Worm (Caenorhabditis elegans) whole organism, mixed stage, embryonic: ENCODE results near the gene rap-2.

Experiments
- M03D4.4 ChIP-seq: sonication (generic microtip); optimal IDR thresholded peaks from 2 replicates; lab custom pipeline; 2017; ENCODE audit warnings: mild to moderate bottlenecking, missing genetic modification characterization, missing compliant biosample characterization
- bed-3 ChIP-seq: fragments of 200-800 bp; sonication (Bioruptor generic); optimal IDR thresholded peaks from 3 replicates; lab custom pipeline; 2018; ENCODE audit warnings: mild to moderate bottlenecking, missing genetic modification characterization, moderate library complexity, missing compliant biosample characterization
- blmp-1 ChIP-seq: fragments of 150-350 bp; optimal IDR thresholded peaks from 2 replicates; lab custom pipeline; 2014; ENCODE audit warnings: missing biosample characterization, missing genetic modification characterization
- ceh-39 ChIP-seq: fragments of 150-350 bp; optimal IDR thresholded peaks from 2 replicates; lab custom pipeline; 2014; ENCODE audit warnings: missing biosample characterization, missing genetic modification characterization
- ceh-43 ChIP-seq: fragments of 200-800 bp; sonication (Bioruptor generic); optimal IDR thresholded peaks from 2 replicates; lab custom pipeline; 2018; ENCODE audit warnings: mild to moderate bottlenecking, missing genetic modification characterization, moderate library complexity, missing compliant biosample characterization
- ceh-83 ChIP-seq: fragments of 200-800 bp; sonication (Bioruptor generic); optimal IDR thresholded peaks from 2 replicates; lab custom pipeline; 2018; ENCODE audit warnings: mild to moderate bottlenecking, missing genetic modification characterization, missing compliant biosample characterization
- ces-1 ChIP-seq: fragments of 150-350 bp; optimal IDR thresholded peaks from 2 replicates; lab custom pipeline; 2014; ENCODE audit warnings: missing biosample characterization, missing genetic modification reagents, missing genetic modification characterization
- cnd-1 ChIP-seq: fragments of 200-800 bp; sonication (Bioruptor generic); optimal IDR thresholded peaks from 2 replicates; lab custom pipeline; 2018; ENCODE audit warnings: mild to moderate bottlenecking, missing genetic modification characterization, missing compliant biosample characterization
- drap-1 ChIP-seq: fragments of 200-800 bp; sonication (Bioruptor generic); optimal IDR thresholded peaks from 3 replicates; lab custom pipeline; 2018; ENCODE audit warnings: mild to moderate bottlenecking, missing genetic modification characterization, missing compliant biosample characterization
- elt-1 ChIP-seq: sonication (generic microtip); optimal IDR thresholded peaks from 2 replicates; lab custom pipeline; 2017; ENCODE audit warnings: missing genetic modification characterization, mild to moderate bottlenecking, missing compliant biosample characterization, antibody characterized with exemption, moderate library complexity, borderline replicate concordance; ENCODE audit not compliant: insufficient read depth
- elt-3 ChIP-seq: fragments of 150-350 bp; optimal IDR thresholded peaks from 2 replicates; lab custom pipeline; 2014; ENCODE audit warnings: missing biosample characterization, missing genetic modification characterization
- flh-1 ChIP-seq: fragments of 200-800 bp; sonication (Bioruptor generic); optimal IDR thresholded peaks from 2 replicates; lab custom pipeline; 2018; ENCODE audit warnings: mild to moderate bottlenecking, missing genetic modification characterization, moderate library complexity, missing compliant biosample characterization
- hlh-1 ChIP-seq: fragments of 150-350 bp; optimal IDR thresholded peaks from 2 replicates; lab custom pipeline; 2014; ENCODE audit warnings: missing biosample characterization, missing genetic modification reagents, missing genetic modification characterization
- lin-13 ChIP-seq: fragments of 150-350 bp; optimal IDR thresholded peaks from 2 replicates; lab custom pipeline; 2014; ENCODE audit warnings: missing biosample characterization, missing genetic modification characterization
- lin-32 ChIP-seq: fragments of 200-800 bp; sonication (Bioruptor generic); optimal IDR thresholded peaks from 2 replicates; lab custom pipeline; 2018; ENCODE audit warnings: mild to moderate bottlenecking, missing genetic modification characterization, missing compliant biosample characterization
- lsy-2 ChIP-seq: fragments of 150-350 bp; optimal IDR thresholded peaks from 2 replicates; lab custom pipeline; 2014; ENCODE audit warnings: missing biosample characterization, missing genetic modification characterization
- mab-5 ChIP-seq: fragments of 150-350 bp; optimal IDR thresholded peaks from 2 replicates; lab custom pipeline; 2014; ENCODE audit warnings: missing biosample characterization, missing genetic modification characterization
- mep-1 ChIP-seq: fragments of 150-350 bp; optimal IDR thresholded peaks from 2 replicates; lab custom pipeline; 2017; ENCODE audit warnings: missing biosample characterization, missing genetic modification reagents, missing genetic modification characterization, inconsistent platforms
- mls-2 ChIP-seq: sonication (generic microtip); optimal IDR thresholded peaks from 2 replicates; lab custom pipeline; 2016; ENCODE audit warnings: mild to moderate bottlenecking, missing genetic modification characterization, moderate library complexity, missing compliant biosample characterization
- nhr-2 ChIP-seq: fragments of 150-350 bp; optimal IDR thresholded peaks from 2 replicates; lab custom pipeline; 2014; ENCODE audit warnings: missing biosample characterization, missing genetic modification characterization
- nhr-237 ChIP-seq: fragments of 150-350 bp; optimal IDR thresholded peaks from 2 replicates; lab custom pipeline; 2014; ENCODE audit warnings: missing biosample characterization, missing genetic modification characterization
- nhr-28 ChIP-seq: fragments of 150-350 bp; optimal IDR thresholded peaks from 2 replicates; lab custom pipeline; 2014; ENCODE audit warnings: missing biosample characterization, missing genetic modification characterization
- pha-4 ChIP-seq: fragments of 150-350 bp; optimal IDR thresholded peaks from 2 replicates; lab custom pipeline; 2018; ENCODE audit warnings: missing biosample characterization, missing genetic modification reagents, missing genetic modification characterization
- snpc-4 ChIP-seq: fragments of 150-350 bp; optimal IDR thresholded peaks from 2 replicates; lab custom pipeline; 2014; ENCODE audit warnings: missing biosample characterization, missing genetic modification characterization
- sptf-1 ChIP-seq: sonication (generic microtip); optimal IDR thresholded peaks from 2 replicates; lab custom pipeline; 2017; ENCODE audit warnings: mild to moderate bottlenecking, missing genetic modification characterization, moderate library complexity, missing compliant biosample characterization
- tbx-8 ChIP-seq: fragments of 200-800 bp; sonication (Bioruptor generic); optimal IDR thresholded peaks from 2 replicates; lab custom pipeline; 2018; ENCODE audit warnings: mild to moderate bottlenecking, missing genetic modification characterization, moderate library complexity, missing compliant biosample characterization
- unc-120 ChIP-seq: sonication (generic microtip); optimal IDR thresholded peaks from 2 replicates; lab custom pipeline; 2017; ENCODE audit warnings: missing genetic modification characterization, missing compliant biosample characterization; ENCODE audit not compliant: poor library complexity, severe bottlenecking
- unc-39 ChIP-seq: fragments of 150-350 bp; optimal IDR thresholded peaks from 2 replicates; lab custom pipeline; 2014; ENCODE audit warnings: missing biosample characterization, missing genetic modification characterization
- unc-62 ChIP-seq: fragments of 150-350 bp; optimal IDR thresholded peaks from 2 replicates; lab custom pipeline; 2014; ENCODE audit warnings: missing biosample characterization, missing genetic modification reagents, missing genetic modification characterization
- zip-8 ChIP-seq: fragments of 150-350 bp; optimal IDR thresholded peaks from 2 replicates; lab custom pipeline; 2014; ENCODE audit warnings: missing biosample characterization, missing genetic modification characterization
- ztf-11 ChIP-seq: fragments of 150-350 bp; optimal IDR thresholded peaks from 2 replicates; lab custom pipeline; 2014; ENCODE audit warnings: missing biosample characterization, missing genetic modification characterization

The rap-2 gene

DNA sequence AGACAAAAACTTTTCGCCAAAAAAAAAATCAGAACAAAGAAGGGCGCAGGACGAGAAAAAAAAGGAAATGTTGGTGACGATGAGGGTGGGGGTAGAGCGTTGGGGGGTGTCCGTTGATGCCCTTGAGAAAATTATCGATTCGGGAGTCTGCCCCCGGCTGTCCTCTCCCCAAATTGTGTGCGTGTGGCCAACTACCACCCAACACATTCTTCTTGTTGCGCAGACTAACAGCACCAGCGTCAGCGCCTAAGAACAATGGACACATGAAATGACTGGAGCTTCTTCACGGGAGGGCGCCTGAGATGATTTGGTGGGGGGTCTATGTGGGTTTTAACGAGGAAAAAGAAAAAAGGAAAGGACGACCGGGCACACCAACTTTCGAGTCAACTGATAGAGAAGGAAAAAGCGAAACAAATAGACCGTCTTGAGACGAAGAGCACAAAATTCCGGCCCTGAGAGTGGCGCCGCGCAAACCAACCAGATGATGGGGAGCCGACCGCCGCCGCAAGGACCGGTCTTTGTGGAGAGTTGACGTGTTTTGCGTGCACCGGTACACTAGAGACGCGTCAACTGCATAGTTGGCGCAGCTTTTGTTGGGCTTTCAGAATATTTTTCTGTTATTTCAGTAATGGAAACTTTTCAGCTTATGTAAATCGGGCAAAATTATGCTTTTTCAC is 1.3 kb upstream of the rap-2 start, which contains the start of gene C25D7.9 (continued):
- TF ChIP-seq nhr-28 (no peak), hlh-1 (tag; lab: Kevin White, UChicago) (no peak), zip-8 (tag; lab: Kevin White, UChicago) (no peak), ceh-43 (GFP tag; lab: Kevin White, UChicago) (no peak), ztf-11 (tag; lab: Kevin White, UChicago) (no peak), unc-39 (tag; lab: Kevin White, UChicago) (no peak), nhr-237 (tag; lab: Kevin White, UChicago) (no peak), unc-62 (no peak)

DNA sequence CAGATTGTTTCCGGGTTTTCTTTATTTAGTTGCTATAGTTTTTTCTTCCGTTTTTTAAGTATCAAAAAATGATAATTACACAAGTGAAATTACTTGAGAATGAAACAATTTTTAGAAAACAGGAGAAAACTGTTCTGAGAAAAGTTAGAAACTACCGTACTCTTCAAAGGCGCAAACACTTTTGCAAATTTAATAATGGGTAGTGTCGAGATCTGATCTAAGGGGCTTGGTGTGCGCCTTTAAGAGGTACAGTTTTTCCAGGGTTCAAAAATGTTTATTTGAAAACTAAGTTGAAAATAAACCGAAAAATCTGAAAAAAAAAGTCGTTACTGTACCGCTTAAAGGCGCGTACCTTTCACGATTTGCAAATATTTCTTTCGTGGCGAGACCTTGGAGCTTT is 3.3 kb downstream of the rap-2 start:
- TF ChIP-seq mep-1 = no peak
- TF ChIP-seq mls-2 (tag; lab: Kevin White, UChicago) = no peak
- TF ChIP-seq elt-3 = no peak
- TF ChIP-seq drap-1 = no peak
- TF ChIP-seq ces-1 (GFP tag; lab: Kevin White, UChicago) = no peak
- no peak for TF ChIP-seq ztf-11 (tag; lab: Kevin White, UChicago)
- TF ChIP-seq ceh-43 (GFP tag; lab: Kevin White, UChicago) = no peak
- no peak for TF ChIP-seq pha-4 (tag; lab: Kevin White, UChicago)
- TF ChIP-seq nhr-237 (tag; lab: Kevin White, UChicago) = no peak
- no peak for TF ChIP-seq zip-8 (tag; lab: Kevin White, UChicago)
- no peak for TF ChIP-seq sptf-1 (tag; lab: Kevin White, UChicago)
- TF ChIP-seq M03D4.4 (tag; lab: Kevin White, UChicago) = no peak
- no peak for TF ChIP-seq mab-5
- no peak for TF ChIP-seq unc-39 (tag; lab: Kevin White, UChicago)
- TF ChIP-seq ceh-83 (GFP tag; lab: Kevin White, UChicago) = no peak
- TF ChIP-seq ceh-39 (tag; lab: Kevin White, UChicago) = no peak
- no peak for TF ChIP-seq blmp-1
- no peak for TF ChIP-seq elt-1 (tag; lab: Kevin White, UChicago)
- TF ChIP-seq lin-13 (tag; lab: Kevin White, UChicago) = no peak

DNA sequence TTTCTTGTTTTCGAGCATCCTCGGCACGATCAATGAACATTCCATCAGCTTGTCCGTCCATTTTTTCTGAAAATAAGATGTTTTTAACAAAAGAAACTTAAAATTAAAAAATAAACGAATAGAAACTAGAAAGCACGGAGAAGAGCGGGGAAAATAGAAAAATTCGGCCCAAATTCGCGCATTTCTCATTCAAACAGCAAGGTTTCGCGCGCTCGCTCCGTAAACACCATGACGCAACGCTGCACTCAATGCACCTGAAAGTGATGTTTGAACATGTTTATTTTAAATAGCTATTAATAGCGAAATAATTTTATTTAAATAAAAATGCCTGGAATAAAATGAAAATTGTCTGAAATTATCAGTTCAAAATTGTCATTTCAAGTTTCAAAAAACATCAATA is 4.4 kb downstream of the rap-2 start, which contains the start of the genes mcm-3 and C25D7.15:
Gene mcm-3 (minus strand): TSS at position 66 of the 400 bp plus-strand sequence.
Gene C25D7.15 (plus strand): TSS at position 275 of the 400 bp plus-strand sequence.
- TF ChIP-seq zip-8 (tag; lab: Kevin White, UChicago) (peak; percentile 44), tbx-8 (GFP tag; lab: Kevin White, UChicago) (no peak), ces-1 (GFP tag; lab: Kevin White, UChicago) (peak; percentile 11), lsy-2 (peak; percentile 12)

DNA sequence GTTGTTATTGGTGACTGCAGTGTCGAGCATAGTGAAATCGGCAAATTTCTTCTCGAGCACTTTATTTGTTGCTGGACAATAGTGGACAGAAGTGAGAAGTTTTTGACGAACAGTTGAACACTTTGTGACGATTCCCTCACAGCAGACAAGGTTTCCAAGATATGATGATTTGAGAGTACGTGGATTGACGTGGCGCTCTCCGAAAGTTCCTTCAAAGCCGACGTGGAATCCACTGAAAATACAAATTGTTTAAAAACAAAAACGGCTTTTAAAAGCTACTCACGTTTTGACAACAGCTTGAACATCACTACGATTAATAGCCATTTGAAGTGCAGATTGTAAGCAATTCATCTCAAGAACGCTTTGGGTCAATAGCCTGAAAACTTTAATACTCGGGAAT is 4.9 kb downstream of the rap-2 start:
- no peak for TF ChIP-seq bed-3 (GFP tag; lab: Kevin White, UChicago)
- no peak for TF ChIP-seq elt-1 (tag; lab: Kevin White, UChicago)
- no peak for TF ChIP-seq zip-8 (tag; lab: Kevin White, UChicago)
- TF ChIP-seq snpc-4 (tag; lab: Kevin White, UChicago) = no peak
- TF ChIP-seq ceh-83 (GFP tag; lab: Kevin White, UChicago) = no peak
- TF ChIP-seq drap-1 = no peak
- no peak for TF ChIP-seq hlh-1 (tag; lab: Kevin White, UChicago)
- no peak for TF ChIP-seq flh-1 (GFP tag; lab: Kevin White, UChicago)
- TF ChIP-seq unc-39 (tag; lab: Kevin White, UChicago) = no peak
- TF ChIP-seq lin-32 = no peak
- no peak for TF ChIP-seq ceh-39 (tag; lab: Kevin White, UChicago)
- no peak for TF ChIP-seq tbx-8 (GFP tag; lab: Kevin White, UChicago)
- no peak for TF ChIP-seq mab-5
- no peak for TF ChIP-seq nhr-28
- no peak for TF ChIP-seq pha-4 (tag; lab: Kevin White, UChicago)
- TF ChIP-seq blmp-1 = no peak
- no peak for TF ChIP-seq unc-120 (tag; lab: Kevin White, UChicago)
- TF ChIP-seq nhr-2 (tag; lab: Kevin White, UChicago) = no peak
- TF ChIP-seq cnd-1 = no peak
- no peak for TF ChIP-seq lsy-2
